Worm (Caenorhabditis elegans) whole organism, L3 larva: ENCODE measurements around the gene str-83.

Experiments used
- ZK546.5 ChIP-seq: sonication (generic microtip); optimal IDR thresholded peaks from 2 replicates; lab custom pipeline; 2017; ENCODE audit warnings: missing biosample characterization, missing genetic modification characterization
- ama-1 ChIP-seq: fragments of 150-350 bp; optimal IDR thresholded peaks from 2 replicates; lab custom pipeline; 2018
- ceh-16 ChIP-seq: sonication (generic microtip); optimal IDR thresholded peaks from 2 replicates; lab custom pipeline; 2017; ENCODE audit warnings: missing biosample characterization, missing genetic modification characterization
- ceh-28 ChIP-seq: fragments of 150-350 bp; optimal IDR thresholded peaks from 2 replicates; lab custom pipeline; 2014; ENCODE audit warnings: missing biosample characterization, missing genetic modification reagents, missing genetic modification characterization
- ceh-9 ChIP-seq: sonication (generic microtip); optimal IDR thresholded peaks from 2 replicates; lab custom pipeline; 2018; ENCODE audit warnings: missing biosample characterization, missing genetic modification characterization
- daf-12 ChIP-seq: fragments of 150-350 bp; optimal IDR thresholded peaks from 2 replicates; lab custom pipeline; 2014; ENCODE audit warnings: missing biosample characterization, missing genetic modification reagents, missing genetic modification characterization
- egl-27 ChIP-seq: sonication (generic microtip); optimal IDR thresholded peaks from 4 replicates; lab custom pipeline; 2017; ENCODE audit warnings: missing biosample characterization, missing genetic modification reagents, missing genetic modification characterization
- egl-5 ChIP-seq: fragments of 150-350 bp; optimal IDR thresholded peaks from 2 replicates; lab custom pipeline; 2017; ENCODE audit warnings: missing biosample characterization, missing genetic modification reagents, missing genetic modification characterization, inconsistent platforms
- elt-1 ChIP-seq: fragments of 150-350 bp; optimal IDR thresholded peaks from 2 replicates; lab custom pipeline; 2014; ENCODE audit warnings: missing biosample characterization, missing genetic modification characterization
- elt-3 ChIP-seq, 3 experiments: fragments of 150-350 bp in 1 of 3; sonication (generic microtip) in 2 of 3; optimal IDR thresholded peaks; 2 replicates in 2 of 3; 4 replicates in 1 of 3; lab custom pipeline; 2014 to 2017; ENCODE audit warnings: missing biosample characterization in 3 of 3, missing genetic modification characterization in 3 of 3
- fkh-10 ChIP-seq: sonication (generic microtip); optimal IDR thresholded peaks from 2 replicates; lab custom pipeline; 2017; ENCODE audit warnings: missing biosample characterization, missing genetic modification reagents, missing genetic modification characterization
- fkh-2 ChIP-seq: fragments of 150-350 bp; optimal IDR thresholded peaks from 2 replicates; lab custom pipeline; 2014; ENCODE audit warnings: missing biosample characterization, missing genetic modification reagents, missing genetic modification characterization
- hmg-11 ChIP-seq: sonication (generic microtip); optimal IDR thresholded peaks from 2 replicates; lab custom pipeline; 2016; ENCODE audit warnings: missing genetic modification characterization, missing compliant biosample characterization
- jun-1 ChIP-seq: fragments of 150-350 bp; optimal IDR thresholded peaks from 2 replicates; lab custom pipeline; 2014; ENCODE audit warnings: missing biosample characterization, missing genetic modification reagents, missing genetic modification characterization
- lin-39 ChIP-seq: fragments of 150-350 bp; optimal IDR thresholded peaks from 2 replicates; lab custom pipeline; 2018; ENCODE audit warnings: missing biosample characterization, missing genetic modification reagents, missing genetic modification characterization
- mml-1 ChIP-seq: fragments of 150-350 bp; sonication (generic microtip); optimal IDR thresholded peaks from 3 replicates; lab custom pipeline; 2014; ENCODE audit warnings: missing biosample characterization, missing genetic modification characterization
- nfya-1 ChIP-seq: sonication (generic microtip); optimal IDR thresholded peaks from 2 replicates; lab custom pipeline; 2017; ENCODE audit warnings: missing genetic modification characterization, mild to moderate bottlenecking, missing compliant biosample characterization, antibody characterized with exemption, moderate library complexity; ENCODE audit not compliant: insufficient read depth
- nhr-11 ChIP-seq: fragments of 150-350 bp; optimal IDR thresholded peaks from 2 replicates; lab custom pipeline; 2014; ENCODE audit warnings: missing biosample characterization, missing genetic modification characterization
- nhr-12 ChIP-seq: fragments of 150-350 bp; optimal IDR thresholded peaks from 2 replicates; lab custom pipeline; 2014; ENCODE audit warnings: missing biosample characterization, missing genetic modification characterization
- nhr-28 ChIP-seq: fragments of 150-350 bp; optimal IDR thresholded peaks from 2 replicates; lab custom pipeline; 2014; ENCODE audit warnings: missing biosample characterization, missing genetic modification characterization
- nhr-43 ChIP-seq: sonication (generic microtip); optimal IDR thresholded peaks from 2 replicates; lab custom pipeline; 2016; ENCODE audit warnings: mild to moderate bottlenecking, missing genetic modification characterization, missing compliant biosample characterization; ENCODE audit not compliant: poor library complexity, severe bottlenecking
- nhr-67 ChIP-seq: fragments of 150-350 bp; optimal IDR thresholded peaks from 2 replicates; lab custom pipeline; 2014; ENCODE audit warnings: missing biosample characterization, missing genetic modification characterization
- nhr-76 ChIP-seq: fragments of 150-350 bp; sonication (generic microtip); optimal IDR thresholded peaks from 5 replicates; lab custom pipeline; 2014; ENCODE audit warnings: missing biosample characterization, missing genetic modification characterization
- nhr-77 ChIP-seq: fragments of 150-350 bp; optimal IDR thresholded peaks from 2 replicates; lab custom pipeline; 2014; ENCODE audit warnings: missing biosample characterization, missing genetic modification characterization
- pha-4 ChIP-seq: fragments of 150-350 bp; optimal IDR thresholded peaks from 2 replicates; lab custom pipeline; 2014; ENCODE audit warnings: missing biosample characterization, missing genetic modification reagents, missing genetic modification characterization
- pqm-1 ChIP-seq: fragments of 150-350 bp; optimal IDR thresholded peaks from 2 replicates; lab custom pipeline; 2017; ENCODE audit warnings: missing biosample characterization, missing genetic modification characterization, inconsistent platforms
- sea-2 ChIP-seq: fragments of 150-350 bp; sonication (generic microtip); optimal IDR thresholded peaks from 4 replicates; lab custom pipeline; 2014; ENCODE audit warnings: missing biosample characterization, missing genetic modification reagents, missing genetic modification characterization
- skn-1 ChIP-seq: fragments of 150-350 bp; optimal IDR thresholded peaks from 2 replicates; lab custom pipeline; 2014; ENCODE audit warnings: missing biosample characterization, missing genetic modification characterization
- snpc-4 ChIP-seq: fragments of 150-350 bp; optimal IDR thresholded peaks from 2 replicates; lab custom pipeline; 2014; ENCODE audit warnings: missing biosample characterization, missing genetic modification characterization
- unc-39 ChIP-seq: sonication (generic microtip); optimal IDR thresholded peaks from 4 replicates; lab custom pipeline; 2017; ENCODE audit warnings: missing biosample characterization, missing genetic modification characterization
- unc-62 ChIP-seq: fragments of 150-350 bp; sonication (generic microtip); optimal IDR thresholded peaks from 4 replicates; lab custom pipeline; 2014; ENCODE audit warnings: missing biosample characterization, missing genetic modification reagents, missing genetic modification characterization
- zag-1 ChIP-seq: fragments of 150-350 bp; optimal IDR thresholded peaks from 2 replicates; lab custom pipeline; 2014; ENCODE audit warnings: missing biosample characterization, missing genetic modification characterization
- ztf-4 ChIP-seq: fragments of 150-350 bp; optimal IDR thresholded peaks from 2 replicates; lab custom pipeline; 2014; ENCODE audit warnings: missing biosample characterization, missing genetic modification characterization

Gene str-83

DNA sequence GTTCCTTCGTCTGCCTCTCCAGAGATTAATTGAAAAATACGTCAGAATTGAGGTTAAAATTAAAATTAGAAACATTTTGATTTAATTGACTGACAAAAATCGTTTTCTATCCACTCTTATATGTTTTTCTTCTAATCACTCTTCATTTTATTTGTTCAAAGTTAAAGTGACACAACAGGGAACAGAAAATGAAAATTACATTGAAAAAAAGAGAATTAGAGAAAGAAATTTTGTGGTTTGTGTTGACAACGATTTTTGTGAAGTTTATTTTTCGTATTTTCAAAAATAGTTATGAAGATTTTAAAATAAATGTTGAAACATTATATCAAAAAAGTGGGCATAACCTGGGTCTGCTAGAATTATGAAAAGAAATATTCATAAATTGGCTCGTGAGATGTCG is 19.5 kb upstream of the str-83 start, which contains the start of gene cyp-34A5:
Gene cyp-34A5, minus strand, starts transcription at position 101 of the 400 bp plus-strand sequence.
- no peak for TF ChIP-seq unc-39 (tag; lab: Kevin White, UChicago)
- no peak for TF ChIP-seq nhr-28 (tag; lab: Kevin White, UChicago)
- TF ChIP-seq egl-27 (tag; lab: Kevin White, UChicago), result no peak
- no peak for TF ChIP-seq nhr-11 (tag; lab: Kevin White, UChicago)
- TF ChIP-seq mml-1 (tag; lab: Kevin White, UChicago), result no peak
- TF ChIP-seq elt-3 (tag; optimal IDR thresholded peaks at IDR 0.05; lab: Kevin White, UChicago), result no peak
- no peak for TF ChIP-seq nhr-12 (tag; lab: Kevin White, UChicago)
- TF ChIP-seq fkh-2 (tag; lab: Kevin White, UChicago), result no peak
- no peak for TF ChIP-seq ceh-16 (tag; lab: Kevin White, UChicago)
- no peak for TF ChIP-seq nhr-77 (tag; lab: Kevin White, UChicago)

- TF ChIP-seq nhr-28 (tag; lab: Kevin White, UChicago), result no peak
- peak; percentile 17 for TF ChIP-seq pha-4 (tag; lab: Kevin White, UChicago)
These were observed 15.8 kb upstream of the str-83 start, which contains the start of gene cyp-34A6 for ce11 chrV:3961235-3961634. Gene cyp-34A6 (minus strand): TSS chrV:3961335.

ce11 chrV:3963715-3964114 is 13.3 kb upstream of the str-83 start, which contains the start of gene cyp-34A7:
Gene cyp-34A7 (minus strand): TSS chrV:3963815.
- TF ChIP-seq skn-1 (tag; lab: Kevin White, UChicago), result no peak
- TF ChIP-seq hmg-11 (tag; lab: Kevin White, UChicago), result no peak
- TF ChIP-seq ZK546.5 (tag; lab: Kevin White, UChicago), result no peak
- TF ChIP-seq daf-12 (tag; lab: Kevin White, UChicago), result no peak
- no peak for TF ChIP-seq pha-4 (tag; lab: Kevin White, UChicago)
- no peak for TF ChIP-seq egl-5 (tag; lab: Kevin White, UChicago)
- no peak for TF ChIP-seq egl-27 (tag; lab: Kevin White, UChicago)
- no peak for TF ChIP-seq elt-1
- no peak for TF ChIP-seq jun-1 (tag; lab: Kevin White, UChicago)
- no peak for TF ChIP-seq nhr-67 (tag; lab: Kevin White, UChicago)
- no peak for TF ChIP-seq ceh-28 (tag; lab: Kevin White, UChicago)
- no peak for TF ChIP-seq snpc-4 (tag; lab: Kevin White, UChicago)
- no peak for TF ChIP-seq pqm-1 (tag; lab: Kevin White, UChicago)
- TF ChIP-seq lin-39, result no peak
- TF ChIP-seq unc-39 (tag; lab: Kevin White, UChicago), result no peak
- no peak for TF ChIP-seq ceh-9 (tag; lab: Kevin White, UChicago)
- TF ChIP-seq sea-2, result no peak
- no peak for TF ChIP-seq unc-62 (GFP tag; lab: Kevin White, UChicago)
- TF ChIP-seq nfya-1 (tag; lab: Kevin White, UChicago), result no peak
- TF ChIP-seq fkh-10 (GFP tag; lab: Kevin White, UChicago), result no peak

ce11 chrV:3967762-3968161 is 9.3 kb upstream of the str-83 start, which contains the start of gene cyp-34A8:
Gene cyp-34A8 (minus strand): TSS chrV:3967823.
- TF ChIP-seq ceh-9 (tag; lab: Kevin White, UChicago) (no peak), sea-2 (no peak), nhr-43 (tag; lab: Kevin White, UChicago) (peak; percentile 9), nfya-1 (tag; lab: Kevin White, UChicago) (peak; percentile 1)
- TF ChIP-seq, all 47 proteins: peak for 2

- TF ChIP-seq zag-1 (tag; lab: Kevin White, UChicago) (no peak), ama-1 (no peak), snpc-4 (tag; lab: Kevin White, UChicago) (no peak), ceh-16 (tag; lab: Kevin White, UChicago) (no peak), unc-62 (GFP tag; lab: Kevin White, UChicago) (no peak), ceh-9 (tag; lab: Kevin White, UChicago) (no peak), lin-39 (no peak), ztf-4 (no peak), nhr-76 (tag; lab: Kevin White, UChicago) (no peak), egl-5 (tag; lab: Kevin White, UChicago) (no peak), pha-4 (tag; lab: Kevin White, UChicago) (no peak), sea-2 (no peak), nhr-12 (tag; lab: Kevin White, UChicago) (no peak)
- TF ChIP-seq, all 47 proteins: peak for 0
These were observed 8.1 kb upstream of the str-83 start for ce11 chrV:3968929-3969328.
